Worm (Caenorhabditis elegans) whole organism, midembryonic: ENCODE results near the gene ZK105.6.

Experiments
- T22C8.4 ChIP-seq: fragments of 200-800 bp; sonication (Bioruptor generic); IDR thresholded peaks from 2 replicates; pipeline ENCODE4 v1.3.6; 2022; ENCODE audit warnings: missing genetic modification characterization, missing compliant biosample characterization
- cog-1 ChIP-seq: sonication (generic microtip); optimal IDR thresholded peaks from 2 replicates; lab custom pipeline; 2016; ENCODE audit warnings: missing genetic modification characterization, missing compliant biosample characterization
- flt-1 ChIP-seq: fragments of 200-800 bp; sonication (Bioruptor generic); IDR thresholded peaks from 2 replicates; pipeline ENCODE4 v1.3.6; 2022; ENCODE audit warnings: missing genetic modification characterization, missing compliant biosample characterization
- klf-2 ChIP-seq: fragments of 200-800 bp; sonication (Bioruptor generic); conservative IDR thresholded peaks from 2 replicates; pipeline ENCODE4 v1.3.6; 2022; ENCODE audit warnings: missing genetic modification reagents, missing genetic modification characterization, missing compliant biosample characterization
- med-1 ChIP-seq: sonication (generic microtip); optimal IDR thresholded peaks from 2 replicates; lab custom pipeline; 2017; ENCODE audit warnings: missing genetic modification characterization, mild to moderate bottlenecking, missing compliant biosample characterization, antibody characterized with exemption, missing genetic modification reagents; ENCODE audit not compliant: insufficient read depth
- ref-1 ChIP-seq: fragments of 200-800 bp; sonication (Bioruptor generic); conservative IDR thresholded peaks from 2 replicates; pipeline ENCODE4 v1.3.6; 2022; ENCODE audit warnings: missing genetic modification reagents, missing genetic modification characterization, missing compliant biosample characterization
- ztf-23 ChIP-seq: fragments of 200-800 bp; sonication (Bioruptor generic); IDR thresholded peaks from 2 replicates; pipeline ENCODE4 v1.3.6; 2022; ENCODE audit warnings: missing genetic modification reagents, missing genetic modification characterization, missing compliant biosample characterization
- ztf-29 ChIP-seq: fragments of 200-800 bp; sonication (Bioruptor generic); IDR thresholded peaks from 2 replicates; pipeline ENCODE4 v1.3.6; 2022; ENCODE audit warnings: missing genetic modification reagents, missing genetic modification characterization, missing compliant biosample characterization

- TF ChIP-seq klf-2 (GFP tag; lab: Robert Waterston, UW) (no peak), cog-1 (no peak), flt-1 (GFP tag; lab: Robert Waterston, UW) (no peak), ztf-23 (no peak), med-1 (GFP tag; lab: Kevin White, UChicago) (no peak), T22C8.4 (no peak), ztf-29 (no peak), ref-1 (GFP tag; lab: Robert Waterston, UW) (no peak)
These were observed 6.2 kb downstream of the ZK105.6 start, which contains the start of gene ZK105.5 for ce11 chrV:7717629-7718028.
